Fruit fly (Drosophila melanogaster) whole organism, embryonic: ENCODE data around the gene CG31230.

Experiments used
- Atf3 ChIP-seq: fragments of 200-800 bp; sonication (Bioruptor generic); optimal IDR thresholded peaks from 3 replicates; lab custom pipeline; 2016; ENCODE audit warnings: missing biosample characterization, missing genetic modification characterization
- Bdp1 ChIP-seq: fragments of 200-800 bp; sonication (Bioruptor generic); optimal IDR thresholded peaks from 3 replicates; lab custom pipeline; 2016; ENCODE audit warnings: missing biosample characterization, missing genetic modification characterization
- C15 ChIP-seq: fragments of 200-800 bp; sonication (Bioruptor generic); IDR thresholded peaks from 3 replicates; pipeline ENCODE4 v1.3.6; 2022; ENCODE audit warnings: missing biosample characterization, missing genetic modification characterization
- CG10267 ChIP-seq: fragments of 200-800 bp; sonication (Bioruptor generic); optimal IDR thresholded peaks from 2 replicates; lab custom pipeline; 2018; ENCODE audit warnings: missing biosample characterization, mild to moderate bottlenecking, missing genetic modification characterization, moderate library complexity
- CG11504 ChIP-seq: fragments of 200-800 bp; sonication (Bioruptor generic); optimal IDR thresholded peaks from 3 replicates; lab custom pipeline; 2019; ENCODE audit warnings: missing biosample characterization, mild to moderate bottlenecking, missing genetic modification characterization, moderate library complexity
- CG11695 ChIP-seq: fragments of 200-800 bp; sonication (Bioruptor generic); IDR thresholded peaks from 3 replicates; pipeline ENCODE4 v1.3.6; 2022; ENCODE audit warnings: missing biosample characterization, missing genetic modification characterization
- CG13123 ChIP-seq: fragments of 200-800 bp; sonication (Bioruptor generic); optimal IDR thresholded peaks from 2 replicates; lab custom pipeline; 2016; ENCODE audit warnings: missing biosample characterization, missing genetic modification characterization
- CG16813 ChIP-seq: fragments of 200-800 bp; sonication (Bioruptor generic); IDR thresholded peaks from 3 replicates; pipeline ENCODE4 v1.3.6; 2022; ENCODE audit warnings: missing biosample characterization, missing genetic modification characterization; ENCODE audit not compliant: partially characterized antibody
- CG16815 ChIP-seq: fragments of 200-800 bp; sonication (Bioruptor generic); optimal IDR thresholded peaks from 3 replicates; lab custom pipeline; 2017; ENCODE audit warnings: missing biosample characterization, mild to moderate bottlenecking, missing genetic modification characterization
- CG31441 ChIP-seq: fragments of 200-800 bp; sonication (Bioruptor generic); IDR thresholded peaks from 2 replicates; pipeline ENCODE4 v1.3.6; 2022; ENCODE audit warnings: missing biosample characterization, missing genetic modification characterization
- CG32772 ChIP-seq: fragments of 200-800 bp; sonication (Bioruptor generic); IDR thresholded peaks from 2 replicates; pipeline ENCODE4 v1.3.6; 2022; ENCODE audit warnings: missing biosample characterization, missing genetic modification characterization
- CG3281 ChIP-seq: fragments of 200-800 bp; sonication (Bioruptor generic); optimal IDR thresholded peaks from 3 replicates; lab custom pipeline; 2017; ENCODE audit warnings: missing biosample characterization, mild to moderate bottlenecking, missing genetic modification characterization
- CG5953 ChIP-seq: fragments of 200-800 bp; sonication (Bioruptor generic); IDR thresholded peaks from 2 replicates; pipeline ENCODE4 v1.3.6; 2022; ENCODE audit warnings: missing biosample characterization, missing genetic modification characterization
- CG6654 ChIP-seq: fragments of 200-800 bp; sonication (Bioruptor generic); optimal IDR thresholded peaks from 2 replicates; lab custom pipeline; 2017; ENCODE audit warnings: missing biosample characterization, mild to moderate bottlenecking, missing genetic modification characterization
- CG7271 ChIP-seq: fragments of 200-800 bp; sonication (Bioruptor generic); optimal IDR thresholded peaks from 2 replicates; lab custom pipeline; 2018; ENCODE audit warnings: missing biosample characterization, mild to moderate bottlenecking, missing genetic modification characterization, moderate library complexity
- CG7357 ChIP-seq: fragments of 200-800 bp; sonication (Bioruptor generic); IDR thresholded peaks from 3 replicates; pipeline ENCODE4 v1.3.6; 2022; ENCODE audit warnings: missing biosample characterization, missing genetic modification characterization
- CG7963 ChIP-seq: fragments of 200-800 bp; sonication (Bioruptor generic); IDR thresholded peaks from 3 replicates; pipeline ENCODE4 v1.3.6; 2022; ENCODE audit warnings: missing biosample characterization, missing genetic modification characterization; ENCODE audit not compliant: partially characterized antibody
- CG8388 ChIP-seq: fragments of 200-800 bp; sonication (Bioruptor generic); optimal IDR thresholded peaks from 2 replicates; lab custom pipeline; 2019; ENCODE audit warnings: missing biosample characterization, mild to moderate bottlenecking, missing genetic modification characterization, moderate library complexity
- CG9727 ChIP-seq: fragments of 200-800 bp; sonication (Bioruptor generic); optimal IDR thresholded peaks from 3 replicates; lab custom pipeline; 2017; ENCODE audit warnings: missing biosample characterization, mild to moderate bottlenecking, missing genetic modification characterization
- Chrac-16 ChIP-seq: fragments of 200-800 bp; sonication (Bioruptor generic); optimal IDR thresholded peaks from 3 replicates; lab custom pipeline; 2016; ENCODE audit warnings: missing biosample characterization, missing genetic modification characterization
- D19B ChIP-seq: fragments of 200-800 bp; sonication (Bioruptor generic); optimal IDR thresholded peaks from 2 replicates; lab custom pipeline; 2017; ENCODE audit warnings: missing biosample characterization, mild to moderate bottlenecking, missing genetic modification characterization
- Dp ChIP-seq: fragments of 200-800 bp; sonication (Bioruptor generic); optimal IDR thresholded peaks from 2 replicates; lab custom pipeline; 2018; ENCODE audit warnings: missing biosample characterization, mild to moderate bottlenecking, missing genetic modification characterization, moderate library complexity
- Drgx ChIP-seq: fragments of 200-800 bp; sonication (Bioruptor generic); IDR thresholded peaks from 2 replicates; pipeline ENCODE4 v1.3.6; 2022; ENCODE audit warnings: missing biosample characterization, missing genetic modification characterization
- E2f2 ChIP-seq: fragments of 200-800 bp; sonication (Bioruptor generic); IDR thresholded peaks from 2 replicates; pipeline ENCODE4 v1.3.6; 2022; ENCODE audit warnings: missing biosample characterization, missing genetic modification characterization
- Fer1 ChIP-seq: fragments of 200-800 bp; sonication (Bioruptor generic); optimal IDR thresholded peaks from 2 replicates; lab custom pipeline; 2017; ENCODE audit warnings: missing biosample characterization, mild to moderate bottlenecking, missing genetic modification characterization
- H2.0 ChIP-seq: fragments of 200-800 bp; sonication (Bioruptor generic); IDR thresholded peaks from 2 replicates; pipeline ENCODE4 v1.3.6; 2022; ENCODE audit warnings: missing biosample characterization, missing genetic modification characterization
- HLH3B ChIP-seq: fragments of 200-800 bp; sonication (Bioruptor generic); IDR thresholded peaks from 2 replicates; pipeline ENCODE4 v1.3.6; 2022; ENCODE audit warnings: missing biosample characterization, missing genetic modification characterization
- Lim3 ChIP-seq: fragments of 200-800 bp; sonication (Bioruptor generic); IDR thresholded peaks from 2 replicates; pipeline ENCODE4 v1.3.6; 2022; ENCODE audit warnings: missing biosample characterization, missing genetic modification characterization
- MTF-1 ChIP-seq: fragments of 200-800 bp; sonication (Bioruptor generic); optimal IDR thresholded peaks from 2 replicates; lab custom pipeline; 2018; ENCODE audit warnings: missing biosample characterization, mild to moderate bottlenecking, missing genetic modification characterization, borderline replicate concordance
- Scr ChIP-seq: fragments of 200-800 bp; sonication (Bioruptor generic); IDR thresholded peaks from 2 replicates; pipeline ENCODE4 v1.3.6; 2022; ENCODE audit warnings: missing biosample characterization, missing genetic modification characterization; ENCODE audit not compliant: partially characterized antibody
- Side ChIP-seq: fragments of 200-800 bp; sonication (Bioruptor generic); optimal IDR thresholded peaks from 2 replicates; lab custom pipeline; 2016; ENCODE audit warnings: missing biosample characterization, missing genetic modification characterization
- Six4 ChIP-seq: fragments of 200-800 bp; sonication (Bioruptor generic); optimal IDR thresholded peaks from 2 replicates; lab custom pipeline; 2016; ENCODE audit warnings: missing biosample characterization, missing genetic modification characterization
- Sox100B ChIP-seq: fragments of 200-800 bp; sonication (Bioruptor generic); optimal IDR thresholded peaks from 3 replicates; lab custom pipeline; 2018; ENCODE audit warnings: missing biosample characterization, mild to moderate bottlenecking, missing genetic modification characterization
- Taf1 ChIP-seq: fragments of 200-800 bp; sonication (Bioruptor generic); IDR thresholded peaks from 2 replicates; pipeline ENCODE4 v1.3.6; 2022; ENCODE audit warnings: missing biosample characterization, missing genetic modification characterization
- Xbp1 ChIP-seq: fragments of 200-800 bp; sonication (Bioruptor generic); optimal IDR thresholded peaks from 3 replicates; lab custom pipeline; 2016; ENCODE audit warnings: missing biosample characterization, mild to moderate bottlenecking, missing genetic modification characterization
- bsh ChIP-seq, 2 experiments: fragments of 200-800 bp; sonication (Bioruptor generic); optimal IDR thresholded peaks; 2 replicates each; lab custom pipeline; 2017 to 2018; ENCODE audit warnings: mild to moderate bottlenecking in 2 of 2, missing biosample characterization in 2 of 2, missing genetic modification characterization in 2 of 2, moderate library complexity in 1 of 2
- crp ChIP-seq, 2 experiments: fragments of 200-800 bp; sonication (Bioruptor generic); optimal IDR thresholded peaks; 2 replicates in 1 of 2; 3 replicates in 1 of 2; lab custom pipeline; 2017; ENCODE audit warnings: missing biosample characterization in 2 of 2, missing genetic modification characterization in 2 of 2, mild to moderate bottlenecking in 1 of 2, moderate library complexity in 1 of 2
- ken ChIP-seq: fragments of 200-800 bp; sonication (Bioruptor generic); IDR thresholded peaks from 3 replicates; pipeline ENCODE4 v1.3.6; 2022; ENCODE audit warnings: missing biosample characterization, missing genetic modification characterization
- lilli ChIP-seq: fragments of 200-800 bp; sonication (Bioruptor generic); optimal IDR thresholded peaks from 3 replicates; lab custom pipeline; 2016; ENCODE audit warnings: missing biosample characterization, missing genetic modification characterization
- lmd ChIP-seq: fragments of 200-800 bp; sonication (Bioruptor generic); IDR thresholded peaks from 2 replicates; pipeline ENCODE4 v1.3.6; 2022; ENCODE audit warnings: missing biosample characterization, missing genetic modification characterization
- luna ChIP-seq: fragments of 200-800 bp; sonication (Bioruptor generic); optimal IDR thresholded peaks from 2 replicates; lab custom pipeline; 2016; ENCODE audit warnings: missing biosample characterization, missing genetic modification characterization
- nerfin-2 ChIP-seq: fragments of 200-800 bp; sonication (Bioruptor generic); IDR thresholded peaks from 2 replicates; pipeline ENCODE4 v1.3.6; 2022; ENCODE audit warnings: missing biosample characterization, missing genetic modification characterization; ENCODE audit not compliant: partially characterized antibody
- pb ChIP-seq: fragments of 200-800 bp; sonication (Bioruptor generic); optimal IDR thresholded peaks from 3 replicates; lab custom pipeline; 2016; ENCODE audit warnings: missing biosample characterization, missing genetic modification characterization
- pnt ChIP-seq: fragments of 200-800 bp; sonication (Bioruptor generic); optimal IDR thresholded peaks from 3 replicates; lab custom pipeline; 2016; ENCODE audit warnings: missing biosample characterization, missing genetic modification characterization
- ranshi ChIP-seq: fragments of 200-800 bp; sonication (Bioruptor generic); IDR thresholded peaks from 2 replicates; pipeline ENCODE4 v1.3.6; 2022; ENCODE audit warnings: missing biosample characterization, missing genetic modification characterization
- so ChIP-seq: fragments of 200-800 bp; sonication (Bioruptor generic); IDR thresholded peaks from 3 replicates; pipeline ENCODE4 v1.3.6; 2022; ENCODE audit warnings: missing biosample characterization, missing genetic modification characterization
- stwl ChIP-seq: fragments of 200-800 bp; sonication (Bioruptor generic); optimal IDR thresholded peaks from 3 replicates; lab custom pipeline; 2018; ENCODE audit warnings: missing biosample characterization, mild to moderate bottlenecking, missing genetic modification characterization, moderate library complexity
- tna ChIP-seq: fragments of 200-800 bp; sonication (Bioruptor generic); IDR thresholded peaks from 2 replicates; pipeline ENCODE4 v1.3.6; 2022; ENCODE audit warnings: missing biosample characterization, missing genetic modification characterization; ENCODE audit not compliant: partially characterized antibody
- yki ChIP-seq: fragments of >200 bp; optimal IDR thresholded peaks from 3 replicates; lab custom pipeline; 2018

CG31230 gene

dm6 chr3R:18669812-18670211 is 1.7 kb upstream of the CG31230 start (continued):
- TF ChIP-seq Scr (GFP tag; lab: Robert Waterston, UW) (no peak), Drgx (GFP tag; lab: Robert Waterston, UW) (peak; percentile 82), Dp (no peak), yki (lab: Kevin White, UChicago) (no peak), CG3281 (GFP tag; lab: Kevin White, UChicago) (no peak), bsh (GFP tag; optimal IDR thresholded peaks at IDR 0.05; lab: Kevin White, UChicago) (peak; percentile 28 to 37), stwl (tag; lab: Kevin White, UChicago) (no peak), CG32772 (no peak), MTF-1 (no peak)

dm6 chr3R:18670441-18671111 is 903 bp upstream of the CG31230 start:
- TF ChIP-seq H2.0 (GFP tag; lab: Robert Waterston, UW): no peak
- no peak for TF ChIP-seq CG16813 (GFP tag; lab: Robert Waterston, UW)
- TF ChIP-seq luna: no peak
- TF ChIP-seq stwl (tag; lab: Kevin White, UChicago): no peak
- TF ChIP-seq crp (GFP tag; optimal IDR thresholded peaks at IDR 0.05; lab: Kevin White, UChicago): no peak
- no peak for TF ChIP-seq CG7963 (GFP tag; lab: Robert Waterston, UW)
- peak; percentile 41 for TF ChIP-seq CG9727 (GFP tag; lab: Kevin White, UChicago)
- peak; percentile 27 for TF ChIP-seq Xbp1 (GFP tag; lab: Kevin White, UChicago)
- no peak for TF ChIP-seq Atf3 (GFP tag; lab: Kevin White, UChicago)
- no peak for TF ChIP-seq lilli
- no peak for TF ChIP-seq Fer1
- TF ChIP-seq Scr (GFP tag; lab: Robert Waterston, UW): no peak
- no peak for TF ChIP-seq CG10267 (tag; lab: Kevin White, UChicago)
- peak; percentile 48; the same call in 1 of the 3 replicates for TF ChIP-seq CG7357 (GFP tag; lab: Robert Waterston, UW)
- no peak for TF ChIP-seq CG5953 (GFP tag; lab: Robert Waterston, UW)
- no peak for TF ChIP-seq nerfin-2 (GFP tag; lab: Robert Waterston, UW)
- TF ChIP-seq CG11695 (GFP tag; lab: Robert Waterston, UW): no peak; the same call in 2 of the 3 replicates
- TF ChIP-seq CG6654 (GFP tag; lab: Kevin White, UChicago): no peak
- peak; percentile 71 for TF ChIP-seq CG31441 (GFP tag; lab: Robert Waterston, UW)
- no peak for TF ChIP-seq Bdp1 (GFP tag; lab: Kevin White, UChicago)
- TF ChIP-seq Side (GFP tag; lab: Kevin White, UChicago): no peak
- no peak for TF ChIP-seq pb
- peak; percentile 45 for TF ChIP-seq lmd (GFP tag; lab: Robert Waterston, UW)
- TF ChIP-seq Lim3 (GFP tag; lab: Robert Waterston, UW): no peak
- no peak for TF ChIP-seq HLH3B (GFP tag; lab: Robert Waterston, UW)
- no peak for TF ChIP-seq CG13123 (GFP tag; lab: Kevin White, UChicago)
- peak; percentile 58 for TF ChIP-seq CG11504 (tag; lab: Kevin White, UChicago)
- TF ChIP-seq Chrac-16 (GFP tag; lab: Kevin White, UChicago): peak; percentile 1
- peak; percentile 39; the same call in 1 of the 3 replicates for TF ChIP-seq ken
- no peak for TF ChIP-seq tna (GFP tag; lab: Robert Waterston, UW)
- no peak for TF ChIP-seq CG7271 (tag; lab: Kevin White, UChicago)
- TF ChIP-seq Sox100B (GFP tag; lab: Kevin White, UChicago): peak; percentile 37
- no peak for TF ChIP-seq pnt (GFP tag; lab: Kevin White, UChicago)
- peak; percentile 0 for TF ChIP-seq Six4
- TF ChIP-seq ranshi (GFP tag; lab: Robert Waterston, UW): peak; percentile 31; the same call in 1 of the 2 replicates
- TF ChIP-seq CG8388 (GFP tag; lab: Kevin White, UChicago): peak; percentile 76
- peak; percentile 6 for TF ChIP-seq CG16815 (GFP tag; lab: Kevin White, UChicago)
- TF ChIP-seq Taf1 (GFP tag; lab: Robert Waterston, UW): no peak
- no peak for TF ChIP-seq C15 (GFP tag; lab: Robert Waterston, UW)
- no peak for TF ChIP-seq E2f2 (GFP tag; lab: Robert Waterston, UW)
- TF ChIP-seq so: no peak
- TF ChIP-seq D19B (GFP tag; lab: Kevin White, UChicago): no peak
